Worm (Caenorhabditis elegans): ENCODE data around the gene T26C12.3.

Gene T26C12.3

ce11 chrIV:3293800-3294493, 20.8 kb upstream of the T26C12.3 start:
- TF ChIP-seq W03F9.2 (tag; optimal IDR thresholded peaks at IDR 0.05) (no peak), dao-5 (tag; optimal IDR thresholded peaks at IDR 0.05) (no peak), him-1 (tag; optimal IDR thresholded peaks at IDR 0.05) (no peak)

DNA sequence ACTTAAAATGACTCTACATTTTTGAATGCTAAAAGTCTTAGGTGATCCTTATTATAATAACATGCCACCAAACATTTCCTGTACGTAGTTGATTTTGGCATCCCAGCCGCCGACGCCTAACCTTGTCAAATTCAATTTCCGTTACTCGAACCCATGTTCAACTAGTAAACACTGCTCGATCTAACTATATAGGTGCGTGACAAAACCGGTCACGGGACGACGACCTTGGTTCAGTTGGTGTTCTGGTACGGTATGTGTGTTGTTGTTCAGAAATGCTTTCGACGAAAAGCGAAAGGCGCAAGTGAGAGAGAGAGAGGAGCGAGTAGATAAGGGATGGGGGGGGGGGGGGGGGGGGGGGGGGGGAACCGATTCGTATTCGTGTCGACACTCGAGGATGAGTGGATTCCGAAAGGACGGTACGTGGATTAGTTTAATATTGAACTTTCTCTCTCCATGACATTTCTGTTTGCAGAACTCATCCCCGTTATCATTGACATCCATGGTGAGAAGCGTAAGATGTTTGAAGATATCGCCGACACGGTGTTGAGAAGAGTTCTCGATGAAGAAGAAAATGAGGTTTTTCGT, 18.9 kb upstream of the T26C12.3 start, which contains the start of gene W08E12.8:
W08E12.8 (plus strand) TSS at position 395 of the 585 bp plus-strand sequence.
- no peak for TF ChIP-seq W03F9.2 (tag; optimal IDR thresholded peaks at IDR 0.05)
- TF ChIP-seq dao-5 (tag; optimal IDR thresholded peaks at IDR 0.05) = no peak
- no peak for TF ChIP-seq him-1 (tag; optimal IDR thresholded peaks at IDR 0.05)

DNA sequence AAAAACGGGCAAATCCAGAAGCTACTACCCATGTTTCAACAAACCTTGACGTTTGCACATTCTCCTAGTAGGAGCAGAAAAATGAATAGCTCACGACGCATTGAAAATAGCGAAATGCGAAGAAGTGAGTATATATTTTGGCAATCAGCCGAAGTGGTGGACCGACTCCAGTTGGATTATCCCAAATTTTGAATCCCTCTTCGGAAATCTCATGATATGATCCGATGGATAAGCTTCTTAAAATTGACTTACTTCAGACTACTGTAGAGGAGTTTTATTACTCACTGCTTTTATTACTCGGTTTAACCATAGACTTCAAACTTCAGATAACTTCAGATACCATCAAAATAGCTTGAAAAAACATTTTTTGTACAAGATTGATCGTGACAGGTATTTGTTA, 16.0 kb upstream of the T26C12.3 start, which contains the start of gene gcy-23:
gcy-23 (minus strand) TSS at position 101 of the 400 bp plus-strand sequence.
- no peak for TF ChIP-seq him-1 (tag; optimal IDR thresholded peaks at IDR 0.05)
- no peak for TF ChIP-seq W03F9.2 (tag; optimal IDR thresholded peaks at IDR 0.05)
- no peak for TF ChIP-seq dao-5 (tag; optimal IDR thresholded peaks at IDR 0.05)

ce11 chrIV:3278822-3279221, 5.6 kb upstream of the T26C12.3 start:
- no peak for TF ChIP-seq dao-5 (tag; optimal IDR thresholded peaks at IDR 0.05)
- no peak for TF ChIP-seq him-1 (tag; optimal IDR thresholded peaks at IDR 0.05)
- TF ChIP-seq W03F9.2 (tag; optimal IDR thresholded peaks at IDR 0.05) = no peak

DNA sequence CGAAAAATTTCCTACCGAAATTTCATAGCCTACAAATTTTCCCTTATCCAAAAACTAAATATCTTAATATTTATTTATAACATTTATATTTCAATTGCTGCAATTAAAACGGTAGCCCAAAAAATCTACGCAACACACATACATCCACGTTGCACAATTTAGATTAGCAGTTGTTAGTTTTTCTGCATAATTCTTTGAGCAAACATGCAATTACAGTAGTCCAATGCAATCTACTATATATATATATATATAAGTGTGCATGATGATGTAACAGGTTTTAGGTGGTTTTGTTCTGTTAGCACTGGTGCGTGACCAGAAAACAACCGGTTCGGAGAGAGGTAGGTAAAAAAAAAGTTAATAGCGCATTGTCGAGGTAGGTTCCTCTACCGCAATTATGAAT, 1.9 kb downstream of the T26C12.3 start:
- no peak for TF ChIP-seq dao-5 (tag; optimal IDR thresholded peaks at IDR 0.05)
- no peak for TF ChIP-seq W03F9.2 (tag; optimal IDR thresholded peaks at IDR 0.05)
- TF ChIP-seq him-1 (tag; optimal IDR thresholded peaks at IDR 0.05) = no peak

- no peak for TF ChIP-seq W03F9.2 (tag; optimal IDR thresholded peaks at IDR 0.05)
These were observed 5.6 kb downstream of the T26C12.3 start, which contains the start of gene clec-173 for ce11 chrIV:3267581-3267980. Gene clec-173, minus strand, starts transcription at chrIV:3267681.

DNA sequence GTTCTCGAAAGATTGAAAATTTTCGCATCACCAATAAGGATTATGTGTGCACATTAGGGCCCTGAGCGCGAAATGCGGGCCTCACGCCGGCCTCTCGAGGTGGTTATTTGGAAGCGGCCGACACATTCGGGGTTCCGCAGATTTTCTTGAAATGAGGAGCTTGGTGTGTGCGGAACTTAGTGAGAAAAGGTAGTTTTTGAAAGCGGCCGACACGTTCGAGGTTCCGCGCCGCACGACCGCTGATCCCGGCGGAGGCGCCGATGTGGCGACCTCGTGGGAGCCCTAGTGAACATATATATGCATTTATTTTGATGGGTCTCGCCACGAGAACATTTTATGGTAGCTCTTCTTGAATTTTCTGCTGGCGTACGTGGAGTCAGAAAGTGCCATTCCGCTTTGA, 6.4 kb downstream of the T26C12.3 start:
- TF ChIP-seq him-1 (tag; optimal IDR thresholded peaks at IDR 0.05) (no peak), dao-5 (tag; optimal IDR thresholded peaks at IDR 0.05) (no peak), W03F9.2 (tag; optimal IDR thresholded peaks at IDR 0.05) (no peak)

DNA sequence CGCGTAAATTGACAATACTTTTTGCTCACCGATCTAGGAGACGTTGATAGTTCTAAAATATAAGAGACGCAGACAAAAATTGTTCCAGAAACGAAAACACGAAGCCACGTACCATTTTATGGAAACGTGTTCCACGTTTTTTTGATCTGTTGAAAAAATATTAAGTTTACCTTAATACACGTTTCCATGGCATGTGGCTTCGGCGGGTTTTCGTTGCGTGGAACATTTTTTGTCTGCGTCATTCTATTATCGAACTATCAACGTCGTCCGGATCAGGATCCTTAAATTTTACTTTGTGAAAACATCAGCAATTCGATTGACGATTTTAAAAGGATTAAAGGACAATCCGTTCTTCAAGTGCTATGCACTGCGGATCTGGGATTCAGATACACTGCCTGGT, 7.5 kb downstream of the T26C12.3 start, which contains the start of gene T26C12.2:
T26C12.2 (minus strand) TSS at position 101 of the 400 bp plus-strand sequence.
- TF ChIP-seq him-1 (tag; optimal IDR thresholded peaks at IDR 0.05) = no peak
- no peak for TF ChIP-seq W03F9.2 (tag; optimal IDR thresholded peaks at IDR 0.05)
- no peak for TF ChIP-seq dao-5 (tag; optimal IDR thresholded peaks at IDR 0.05)

DNA sequence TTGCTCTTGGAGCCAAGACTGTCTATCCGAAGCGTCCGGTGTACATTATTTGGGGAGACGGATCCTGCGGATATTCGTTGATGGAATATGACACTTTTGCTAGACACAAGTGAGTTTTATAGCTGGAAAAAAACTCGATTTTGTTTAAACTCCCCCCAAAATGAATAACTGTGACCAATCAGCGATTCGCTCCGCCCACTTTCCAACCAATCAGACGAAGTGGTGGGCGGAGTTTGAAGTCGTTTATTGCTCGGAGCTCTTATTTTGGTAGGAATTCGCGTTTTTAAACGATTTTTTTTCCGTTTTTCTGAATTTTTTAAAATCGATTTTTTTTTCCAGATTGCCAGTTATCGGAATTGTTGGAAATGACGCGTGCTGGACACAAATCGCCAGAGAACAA, 11.4 kb downstream of the T26C12.3 start:
- TF ChIP-seq him-1 (tag; optimal IDR thresholded peaks at IDR 0.05) (no peak), W03F9.2 (tag; optimal IDR thresholded peaks at IDR 0.05) (no peak), dao-5 (tag; optimal IDR thresholded peaks at IDR 0.05) (no peak)

- no peak for TF ChIP-seq dao-5 (tag; optimal IDR thresholded peaks at IDR 0.05)
- no peak for TF ChIP-seq him-1 (tag; optimal IDR thresholded peaks at IDR 0.05)
- TF ChIP-seq W03F9.2 (tag; optimal IDR thresholded peaks at IDR 0.05) = no peak
These were observed 13.0 kb downstream of the T26C12.3 start for ce11 chrIV:3260216-3260615.

- TF ChIP-seq him-1 (tag; optimal IDR thresholded peaks at IDR 0.05) (no peak), dao-5 (tag; optimal IDR thresholded peaks at IDR 0.05) (no peak), W03F9.2 (tag; optimal IDR thresholded peaks at IDR 0.05) (no peak)
These were observed 14.7 kb downstream of the T26C12.3 start, which contains the start of gene T26C12.1 for ce11 chrIV:3258528-3258927. Gene T26C12.1, plus strand, starts transcription at chrIV:3258910.

DNA sequence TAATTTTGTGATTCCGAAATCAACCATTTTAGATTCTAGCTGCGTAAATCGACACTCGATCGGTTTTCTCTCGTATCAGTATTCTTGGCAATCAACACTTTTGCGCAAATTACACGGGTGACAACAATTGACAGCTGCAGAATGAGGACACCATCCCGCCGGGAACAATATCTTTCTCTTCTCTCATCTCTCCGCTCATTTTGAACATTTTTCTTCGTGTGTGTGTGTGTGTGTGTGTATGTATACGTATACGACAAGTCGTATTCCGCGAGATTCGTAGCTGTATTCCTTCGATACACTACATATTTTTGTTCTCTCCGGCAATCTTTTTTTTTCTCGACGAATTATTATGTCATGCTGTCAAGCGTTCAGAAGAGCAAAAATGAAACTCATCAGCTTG, 16.3 kb downstream of the T26C12.3 start:
- TF ChIP-seq dao-5 (tag; optimal IDR thresholded peaks at IDR 0.05) = no peak
- no peak for TF ChIP-seq W03F9.2 (tag; optimal IDR thresholded peaks at IDR 0.05)
- TF ChIP-seq him-1 (tag; optimal IDR thresholded peaks at IDR 0.05) = no peak

- TF ChIP-seq him-1 (tag; optimal IDR thresholded peaks at IDR 0.05) (no peak), W03F9.2 (tag; optimal IDR thresholded peaks at IDR 0.05) (no peak), dao-5 (tag; optimal IDR thresholded peaks at IDR 0.05) (no peak)
These were observed 18.8 kb downstream of the T26C12.3 start, which contains the start of gene dmd-9 for ce11 chrIV:3254443-3254842. Gene dmd-9, minus strand, starts transcription at chrIV:3254543.

DNA sequence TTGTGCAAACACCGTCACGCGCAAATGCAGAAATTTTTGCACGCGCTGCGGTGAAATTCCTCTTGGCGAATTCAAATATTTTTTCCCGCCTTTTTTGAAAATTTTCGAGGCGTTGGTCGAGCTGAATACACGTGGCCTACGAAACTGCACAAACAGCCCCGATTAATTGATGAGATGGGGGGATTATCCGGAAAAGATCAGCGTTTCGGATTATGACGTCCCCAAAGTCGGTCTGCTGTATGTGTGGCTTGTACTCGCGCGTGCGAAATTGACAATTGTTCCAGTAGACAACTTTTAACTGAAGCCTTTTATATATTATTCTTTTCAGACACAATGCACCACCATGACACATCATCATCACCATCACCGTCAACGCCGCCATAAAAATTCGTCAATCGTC, 21.1 kb downstream of the T26C12.3 start:
- TF ChIP-seq W03F9.2 (tag; optimal IDR thresholded peaks at IDR 0.05) = no peak
- no peak for TF ChIP-seq him-1 (tag; optimal IDR thresholded peaks at IDR 0.05)
- no peak for TF ChIP-seq dao-5 (tag; optimal IDR thresholded peaks at IDR 0.05)
